Fruit fly (Drosophila melanogaster): ENCODE results near the gene CG6661.
A peak's percentile ranks its signal among the peaks of the same experiment; 100 is the strongest.

Gene CG6661

DNA sequence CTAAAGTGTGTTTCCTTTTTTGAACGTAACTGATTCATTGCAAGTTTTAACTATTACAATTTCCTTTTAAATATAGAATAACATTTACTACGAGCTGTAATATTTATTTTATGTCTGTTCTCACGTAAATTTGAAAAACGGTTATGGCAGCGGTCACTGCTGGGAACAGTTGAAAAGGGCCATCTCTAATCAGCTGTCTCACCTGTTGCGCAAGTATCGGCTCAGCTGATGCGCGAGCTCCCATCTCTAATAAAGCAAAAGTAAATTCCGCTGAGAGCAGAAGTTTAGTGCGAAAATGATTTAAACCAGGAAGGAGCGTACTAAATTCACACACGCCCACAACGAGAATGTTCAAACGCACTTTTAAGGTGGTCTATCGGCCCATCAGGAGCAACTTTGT, 37.0 kb downstream of the CG6661 start, which contains the start of gene Pex1 (continued):
- TF ChIP-seq sna (GFP tag; IDR thresholded peaks at IDR 0.05; ENCODE audit: partially characterized antibody) (peak; percentile 88), Dbx (GFP tag; IDR thresholded peaks at IDR 0.05) (peak; percentile 58; the same call in 2 of the 3 replicates), CG17385 (GFP tag; optimal IDR thresholded peaks at IDR 0.05) (no peak), Sox102F (GFP tag; optimal IDR thresholded peaks at IDR 0.05) (no peak), kay (GFP tag; optimal IDR thresholded peaks at IDR 0.05) (no peak), CG32532 (GFP tag; IDR thresholded peaks at IDR 0.05) (peak; percentile 58; the same call in 1 of the 2 replicates), CG13287 (GFP tag; IDR thresholded peaks at IDR 0.05; ENCODE audit: partially characterized antibody) (peak; percentile 90), slp2 (GFP tag; optimal IDR thresholded peaks at IDR 0.05) (no peak), Max (GFP tag; optimal IDR thresholded peaks at IDR 0.05) (peak; percentile 42), Six4 (GFP tag; optimal IDR thresholded peaks at IDR 0.05) (peak; percentile 10), CG1792 (GFP tag; optimal IDR thresholded peaks at IDR 0.05) (no peak), CG4707 (GFP tag; optimal IDR thresholded peaks at IDR 0.05) (no peak), Usf (GFP tag; optimal IDR thresholded peaks at IDR 0.05) (no peak), slbo (GFP tag; IDR thresholded peaks at IDR 0.05) (peak; percentile 45; the same call in 1 of the 2 replicates), Jarid2 (GFP tag; optimal IDR thresholded peaks at IDR 0.05) (peak; percentile 45), CG12769 (tag; optimal IDR thresholded peaks at IDR 0.05) (no peak), Meics (GFP tag; optimal IDR thresholded peaks at IDR 0.05) (no peak), CG2116 (GFP tag; optimal IDR thresholded peaks at IDR 0.05) (peak; percentile 34), D19A (tag; optimal IDR thresholded peaks at IDR 0.05) (no peak), E2f2 (GFP tag; IDR thresholded peaks at IDR 0.05) (peak; percentile 74), CG18262 (tag; optimal IDR thresholded peaks at IDR 0.05) (no peak), CG11695 (GFP tag; IDR thresholded peaks at IDR 0.05) (no peak; the same call in 2 of the 3 replicates), nerfin-2 (GFP tag; IDR thresholded peaks at IDR 0.05; ENCODE audit: partially characterized antibody) (peak; percentile 53; the same call in 1 of the 2 replicates), Blimp-1 (GFP tag; optimal IDR thresholded peaks at IDR 0.05) (peak; percentile 42), Scr (GFP tag; IDR thresholded peaks at IDR 0.05; ENCODE audit: partially characterized antibody) (peak; percentile 87), CG6765 (GFP tag; optimal IDR thresholded peaks at IDR 0.05) (no peak), Dp (GFP tag; optimal IDR thresholded peaks at IDR 0.05) (peak; percentile 61), CG6791 (GFP tag; IDR thresholded peaks at IDR 0.05; ENCODE audit: partially characterized antibody) (peak; percentile 78), Antp (GFP tag; optimal IDR thresholded peaks at IDR 0.05) (no peak), ttk (GFP tag; IDR thresholded peaks at IDR 0.05) (no peak), tap (tag; optimal IDR thresholded peaks at IDR 0.05) (no peak), CG7745 (tag; optimal IDR thresholded peaks at IDR 0.05) (no peak), CG2712 (tag; optimal IDR thresholded peaks at IDR 0.05) (peak; percentile 35), Abd-B (GFP tag; optimal IDR thresholded peaks at IDR 0.05) (no peak), gsb-n (tag; optimal IDR thresholded peaks at IDR 0.05) (peak; percentile 4), CG14710 (tag; optimal IDR thresholded peaks at IDR 0.05) (peak; percentile 40), wek (GFP tag; optimal IDR thresholded peaks at IDR 0.05) (no peak), CG1529 (GFP tag; optimal IDR thresholded peaks at IDR 0.05) (no peak), CG10366 (GFP tag; IDR thresholded peaks at IDR 0.05) (no peak), Kr (GFP tag; optimal IDR thresholded peaks at IDR 0.05) (no peak), prd (optimal IDR thresholded peaks at IDR 0.05) (no peak), prd (GFP tag; IDR thresholded peaks at IDR 0.05) (0 out of 3 replicates have a peak, but pooled peaks have one; percentile 18), vvl (GFP tag; IDR thresholded peaks at IDR 0.05) (peak; percentile 39; the same call in 1 of the 2 replicates), CG17802 (tag; optimal IDR thresholded peaks at IDR 0.05) (no peak), CG11723 (GFP tag; optimal IDR thresholded peaks at IDR 0.05) (no peak), Atf-2 (GFP tag; optimal IDR thresholded peaks at IDR 0.05) (no peak), Xrp1 (GFP tag; IDR thresholded peaks at IDR 0.05) (no peak; the same call in 1 of the 2 replicates), CG3995 (GFP tag; optimal IDR thresholded peaks at IDR 0.05) (peak; percentile 91), scrt (GFP tag; optimal IDR thresholded peaks at IDR 0.05) (peak; percentile 99), row (GFP tag; IDR thresholded peaks at IDR 0.05) (peak; percentile 54; the same call in 1 of the 3 replicates)
